Worm (Caenorhabditis elegans): Measurements from ENCODE around the gene ZK643.6.

Gene ZK643.6

DNA sequence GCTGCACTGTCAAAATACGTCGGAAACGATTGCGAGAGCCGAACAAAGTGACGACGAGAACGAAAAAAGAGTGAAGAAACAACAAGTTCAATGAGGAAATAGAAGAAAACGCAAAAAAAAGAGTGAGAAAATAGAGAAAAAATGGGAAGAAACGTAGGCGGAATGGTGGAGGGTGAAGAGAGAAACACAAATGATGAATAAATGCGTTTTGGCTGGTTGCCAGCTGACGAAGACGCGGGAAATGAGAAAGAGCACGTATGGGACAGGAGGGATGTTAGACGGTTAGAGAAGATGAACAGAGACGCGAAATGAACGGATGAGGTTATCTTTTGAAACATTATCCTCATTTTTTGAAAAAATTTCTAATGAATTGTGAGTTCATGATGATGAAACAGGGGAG lies 24.4 kb upstream of the ZK643.6 start (continued):
- TF ChIP-seq tag-97 (GFP tag; IDR thresholded peaks at IDR 0.05) = no peak
- no peak for TF ChIP-seq cey-2 (tag; optimal IDR thresholded peaks at IDR 0.05; ENCODE audit: borderline replicate concordance, insufficient read depth)
- peak; percentile 35 to 83 for TF ChIP-seq lsy-2 (tag; optimal IDR thresholded peaks at IDR 0.05)
- no peak for TF ChIP-seq jun-1 (tag; optimal IDR thresholded peaks at IDR 0.05)
- TF ChIP-seq dpl-1 (GFP tag; optimal IDR thresholded peaks at IDR 0.05) = peak; percentile 43
- no peak for TF ChIP-seq fos-1 (tag; optimal IDR thresholded peaks at IDR 0.05)
- no peak for TF ChIP-seq ZK546.5 (tag; optimal IDR thresholded peaks at IDR 0.05)
- no peak for TF ChIP-seq skn-1 (tag; optimal IDR thresholded peaks at IDR 0.05)
- TF ChIP-seq F10B5.3 (tag; optimal IDR thresholded peaks at IDR 0.05) = no peak
- TF ChIP-seq ceh-28 (tag; optimal IDR thresholded peaks at IDR 0.05) = no peak
- no peak for TF ChIP-seq ceh-82 (tag; optimal IDR thresholded peaks at IDR 0.05)
- TF ChIP-seq madf-9 (GFP tag; conservative IDR thresholded peaks at IDR 0.05) = no peak
- no peak for TF ChIP-seq nhr-237 (tag; optimal IDR thresholded peaks at IDR 0.05)
- TF ChIP-seq dmd-8 (GFP tag; IDR thresholded peaks at IDR 0.05) = no peak
- TF ChIP-seq unc-62 (GFP tag; optimal IDR thresholded peaks at IDR 0.05 in 1 of 2) = peak in 1 of 2 experiments; percentile 92
- no peak for TF ChIP-seq unc-62 (tag; optimal IDR thresholded peaks at IDR 0.05)
- 0 out of 2 replicates have a peak, but pooled peaks have one; percentile 15 for TF ChIP-seq vab-7 (GFP tag; IDR thresholded peaks at IDR 0.05)
- TF ChIP-seq ztf-7 (tag; optimal IDR thresholded peaks at IDR 0.05) = no peak
- no peak for TF ChIP-seq dmd-9 (GFP tag; IDR thresholded peaks at IDR 0.05)
- TF ChIP-seq egl-27 (tag; optimal IDR thresholded peaks at IDR 0.05) = no peak
- peak; percentile 15; the same call in 1 of the 2 replicates for TF ChIP-seq lin-38 (GFP tag; IDR thresholded peaks at IDR 0.05)
- TF ChIP-seq lin-1 (GFP tag; IDR thresholded peaks at IDR 0.05) = 0 out of 2 replicates have a peak, but pooled peaks have one; percentile 21
- no peak for TF ChIP-seq duxl-1 (tag; optimal IDR thresholded peaks at IDR 0.05; ENCODE audit: poor library complexity)
- no peak for TF ChIP-seq ceh-62 (tag; optimal IDR thresholded peaks at IDR 0.05)
- no peak for TF ChIP-seq Y5F2A.4 (GFP tag; optimal IDR thresholded peaks at IDR 0.05)
- TF ChIP-seq nhr-42 (GFP tag; IDR thresholded peaks at IDR 0.05) = no peak
- TF ChIP-seq aly-2 (tag; optimal IDR thresholded peaks at IDR 0.05) = no peak
- no peak for TF ChIP-seq nhr-25 (tag; optimal IDR thresholded peaks at IDR 0.05; ENCODE audit: borderline replicate concordance, insufficient read depth)
- peak; percentile 98 for TF ChIP-seq aha-1 (tag)
- TF ChIP-seq lir-3 (tag; optimal IDR thresholded peaks at IDR 0.05) = no peak
- TF ChIP-seq ama-1 (optimal IDR thresholded peaks at IDR 0.05) = no peak
- no peak for TF ChIP-seq daf-8 (GFP tag; IDR thresholded peaks at IDR 0.05)
- no peak for TF ChIP-seq unc-39 (tag; optimal IDR thresholded peaks at IDR 0.05)

DNA sequence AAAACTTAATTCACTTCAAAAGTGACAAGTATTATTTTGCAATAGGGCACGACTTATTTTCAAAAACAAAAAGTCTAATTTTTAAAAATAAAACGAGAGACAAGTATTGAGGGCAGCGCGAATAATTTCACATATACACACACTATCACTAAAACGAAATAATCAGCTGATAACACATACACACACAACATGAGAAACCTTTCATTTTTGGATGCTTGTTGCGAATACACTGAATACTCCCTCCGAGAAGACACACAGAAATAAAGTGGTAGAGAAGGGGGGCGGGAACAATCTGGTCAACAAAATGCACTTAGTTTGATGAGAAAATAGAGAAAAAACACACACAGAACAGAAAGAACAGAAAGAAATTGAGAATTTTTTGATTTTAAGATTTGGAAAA lies 23.8 kb upstream of the ZK643.6 start:
- TF ChIP-seq php-3 (GFP tag; IDR thresholded peaks at IDR 0.05) (no peak), nhr-77 (tag; optimal IDR thresholded peaks at IDR 0.05) (no peak), egl-27 (tag; optimal IDR thresholded peaks at IDR 0.05) (no peak), lin-39 (tag; optimal IDR thresholded peaks at IDR 0.05) (no peak), aha-1 (tag) (no peak), zip-11 (GFP tag; IDR thresholded peaks at IDR 0.05) (no peak), ceh-28 (tag; optimal IDR thresholded peaks at IDR 0.05) (no peak), rbr-2 (tag; optimal IDR thresholded peaks at IDR 0.05) (no peak), daf-16 (GFP tag; optimal IDR thresholded peaks at IDR 0.05) (no peak), daf-16 (tag; optimal IDR thresholded peaks at IDR 0.05) (peak; percentile 69), dmd-9 (GFP tag; IDR thresholded peaks at IDR 0.05) (no peak), fos-1 (tag; optimal IDR thresholded peaks at IDR 0.05) (no peak), nhr-6 (tag; optimal IDR thresholded peaks at IDR 0.05) (no peak), mdl-1 (tag; optimal IDR thresholded peaks at IDR 0.05) (no peak), dpl-1 (GFP tag; optimal IDR thresholded peaks at IDR 0.05) (no peak), dmd-8 (GFP tag; IDR thresholded peaks at IDR 0.05) (no peak), Y5F2A.4 (GFP tag; optimal IDR thresholded peaks at IDR 0.05) (no peak), lin-1 (GFP tag; IDR thresholded peaks at IDR 0.05) (peak; percentile 17; the same call in 1 of the 2 replicates), gei-8 (GFP tag; optimal IDR thresholded peaks at IDR 0.05) (no peak), F10B5.3 (tag; optimal IDR thresholded peaks at IDR 0.05) (no peak), fkh-10 (GFP tag; optimal IDR thresholded peaks at IDR 0.05) (no peak), set-16 (GFP tag; IDR thresholded peaks at IDR 0.05) (no peak), F37D6.2 (tag; optimal IDR thresholded peaks at IDR 0.05) (no peak), nhr-28 (tag; optimal IDR thresholded peaks at IDR 0.05) (peak; percentile 48), ceh-62 (tag; optimal IDR thresholded peaks at IDR 0.05) (no peak), ceh-20 (GFP tag; IDR thresholded peaks at IDR 0.05) (no peak), T20F7.1 (GFP tag; optimal IDR thresholded peaks at IDR 0.05) (peak; percentile 20), daf-12 (tag; optimal IDR thresholded peaks at IDR 0.05) (no peak), pqm-1 (tag; optimal IDR thresholded peaks at IDR 0.05) (peak; percentile 72), jun-1 (tag; optimal IDR thresholded peaks at IDR 0.05) (no peak), Y48G9A.11 (GFP tag; IDR thresholded peaks at IDR 0.05) (no peak)

Measured in whole organism, L4 larva.